In genomic region chr3L:8712913-8713312, dm6 we compare ENCODE assay signal across 4 fruit fly cellular contexts.
A peak's percentile ranks its signal among the peaks of the same experiment; 100 is the strongest.
TF ChIP-seq lines count a peak whose summit lies in the region.

No protein-coding gene starts in this region.

- no peak for TF ChIP-seq CTCF in whole organism, embryonic (GFP tag; optimal IDR thresholded peaks at IDR 0.05; lab: Kevin White, UChicago)

TF ChIP-seq in whole organism, embryonic, 481 proteins besides CTCF, POLR2A, EP300 and RAD21 (continues in another document):
- TF ChIP-seq CG10209 (GFP tag; optimal IDR thresholded peaks at IDR 0.05; lab: Kevin White, UChicago): no peak
- TF ChIP-seq CG12769 (tag; optimal IDR thresholded peaks at IDR 0.05; lab: Kevin White, UChicago): no peak
- TF ChIP-seq CG2712 (tag; optimal IDR thresholded peaks at IDR 0.05; lab: Kevin White, UChicago): peak; percentile 38
- TF ChIP-seq CG4730 (GFP tag; IDR thresholded peaks at IDR 0.05; lab: Robert Waterston, UW): no peak
- TF ChIP-seq Dref (GFP tag; IDR thresholded peaks at IDR 0.05; lab: Robert Waterston, UW): no peak
- no peak for TF ChIP-seq Fer3 (tag; optimal IDR thresholded peaks at IDR 0.05; lab: Kevin White, UChicago)
- TF ChIP-seq nerfin-1 (tag; optimal IDR thresholded peaks at IDR 0.05; lab: Kevin White, UChicago): no peak
- peak; percentile 46 for TF ChIP-seq CoRest (tag; optimal IDR thresholded peaks at IDR 0.05; lab: Kevin White, UChicago)
- TF ChIP-seq cad (GFP tag; optimal IDR thresholded peaks at IDR 0.05; lab: Kevin White, UChicago): no peak
- no peak for TF ChIP-seq dysf (GFP tag; IDR thresholded peaks at IDR 0.05; lab: Robert Waterston, UW)
- TF ChIP-seq dmrt99B (tag; optimal IDR thresholded peaks at IDR 0.05; lab: Kevin White, UChicago): peak; percentile 45
- no peak for TF ChIP-seq kay (GFP tag; optimal IDR thresholded peaks at IDR 0.05; lab: Kevin White, UChicago)
- TF ChIP-seq nmo (GFP tag; optimal IDR thresholded peaks at IDR 0.05; lab: Kevin White, UChicago): peak; percentile 44
- TF ChIP-seq croc (GFP tag; conservative IDR thresholded peaks at IDR 0.05; lab: Robert Waterston, UW): no peak
- no peak for TF ChIP-seq Dip3 (GFP tag; optimal IDR thresholded peaks at IDR 0.05; lab: Kevin White, UChicago)
- peak; percentile 23 for TF ChIP-seq Ssrp (tag; optimal IDR thresholded peaks at IDR 0.05; lab: Kevin White, UChicago)
- no peak for TF ChIP-seq Ravus (GFP tag; IDR thresholded peaks at IDR 0.05; lab: Robert Waterston, UW)
- no peak for TF ChIP-seq sim (GFP tag; IDR thresholded peaks at IDR 0.05; lab: Robert Waterston, UW)
- no peak for TF ChIP-seq dimm (GFP tag; IDR thresholded peaks at IDR 0.05; lab: Robert Waterston, UW)
- no peak for TF ChIP-seq CG7745 (tag; optimal IDR thresholded peaks at IDR 0.05; lab: Kevin White, UChicago)
- no peak for TF ChIP-seq CG34224 (GFP tag; IDR thresholded peaks at IDR 0.05; lab: Robert Waterston, UW; ENCODE audit: partially characterized antibody)
- TF ChIP-seq gsb-n (tag; optimal IDR thresholded peaks at IDR 0.05; lab: Kevin White, UChicago): no peak
- no peak for TF ChIP-seq ash1 (GFP tag; optimal IDR thresholded peaks at IDR 0.05; lab: Kevin White, UChicago)
- TF ChIP-seq CG18262 (tag; optimal IDR thresholded peaks at IDR 0.05; lab: Kevin White, UChicago): peak; percentile 29

TF ChIP-seq in whole organism, prepupa, 60 proteins besides CTCF, POLR2A, EP300 and RAD21 (continues in another document):
- TF ChIP-seq Eip93F (GFP tag; optimal IDR thresholded peaks at IDR 0.05; lab: Kevin White, UChicago): no peak
- TF ChIP-seq CG10669 (GFP tag; optimal IDR thresholded peaks at IDR 0.05; lab: Kevin White, UChicago): no peak
- no peak for TF ChIP-seq acj6 (GFP tag; optimal IDR thresholded peaks at IDR 0.05; lab: Kevin White, UChicago)
- TF ChIP-seq Eip75B (GFP tag; optimal IDR thresholded peaks at IDR 0.05; lab: Kevin White, UChicago): no peak
- TF ChIP-seq Smox (GFP tag; optimal IDR thresholded peaks at IDR 0.05; lab: Kevin White, UChicago): no peak
- TF ChIP-seq CG6808 (GFP tag; optimal IDR thresholded peaks at IDR 0.05; lab: Kevin White, UChicago): no peak
- no peak for TF ChIP-seq CG10631 (GFP tag; optimal IDR thresholded peaks at IDR 0.05; lab: Kevin White, UChicago)
- TF ChIP-seq spab (GFP tag; optimal IDR thresholded peaks at IDR 0.05; lab: Kevin White, UChicago): no peak
- no peak for TF ChIP-seq CG6854 (GFP tag; optimal IDR thresholded peaks at IDR 0.05; lab: Kevin White, UChicago)
- TF ChIP-seq dsx (GFP tag; optimal IDR thresholded peaks at IDR 0.05; lab: Kevin White, UChicago; ENCODE audit: poor library complexity, severe bottlenecking): no peak
- 0 out of 3 replicates have a peak, but pooled peaks have one; percentile 19 for TF ChIP-seq CG6163 (GFP tag; IDR thresholded peaks at IDR 0.05; lab: Robert Waterston, UW)
- no peak for TF ChIP-seq CG11762 (GFP tag; optimal IDR thresholded peaks at IDR 0.05; lab: Kevin White, UChicago; ENCODE audit: insufficient read depth)
- no peak for TF ChIP-seq CG15336 (GFP tag; IDR thresholded peaks at IDR 0.05; lab: Robert Waterston, UW)
- no peak for TF ChIP-seq fd85E (GFP tag; optimal IDR thresholded peaks at IDR 0.05; lab: Kevin White, UChicago)
- peak; percentile 6 for TF ChIP-seq Ets96B (tag; optimal IDR thresholded peaks at IDR 0.05; lab: Kevin White, UChicago)
- peak; percentile 10 for TF ChIP-seq CG8632 (GFP tag; optimal IDR thresholded peaks at IDR 0.05; lab: Kevin White, UChicago)
- TF ChIP-seq CG8119 (GFP tag; IDR thresholded peaks at IDR 0.05; lab: Robert Waterston, UW): 0 out of 3 replicates have a peak, but pooled peaks have one; percentile 31
- TF ChIP-seq achi (GFP tag; optimal IDR thresholded peaks at IDR 0.05; lab: Kevin White, UChicago): peak; percentile 13
- TF ChIP-seq vri (GFP tag; optimal IDR thresholded peaks at IDR 0.05; lab: Kevin White, UChicago): no peak
- TF ChIP-seq Hr4 (GFP tag; optimal IDR thresholded peaks at IDR 0.05; lab: Kevin White, UChicago): no peak
- no peak for TF ChIP-seq dac (GFP tag; optimal IDR thresholded peaks at IDR 0.05; lab: Kevin White, UChicago)
- TF ChIP-seq CG4318 (GFP tag; optimal IDR thresholded peaks at IDR 0.05; lab: Kevin White, UChicago): no peak
- peak; percentile 9 for TF ChIP-seq CG6792 (GFP tag; optimal IDR thresholded peaks at IDR 0.05; lab: Kevin White, UChicago)
- TF ChIP-seq CG3919 (GFP tag; optimal IDR thresholded peaks at IDR 0.05; lab: Kevin White, UChicago): no peak

TF ChIP-seq in whole organism, pupa, 21 proteins besides CTCF, POLR2A, EP300 and RAD21:
- TF ChIP-seq CG8159 (tag; optimal IDR thresholded peaks at IDR 0.05; lab: Kevin White, UChicago): peak; percentile 56
- TF ChIP-seq CG4496 (GFP tag; IDR thresholded peaks at IDR 0.05; lab: Robert Waterston, UW): no peak
- TF ChIP-seq CG9948 (tag; optimal IDR thresholded peaks at IDR 0.05; lab: Kevin White, UChicago): peak; percentile 29
- TF ChIP-seq CG15710 (tag; optimal IDR thresholded peaks at IDR 0.05; lab: Kevin White, UChicago): peak; percentile 55
- peak; percentile 28 for TF ChIP-seq CG17806 (tag; optimal IDR thresholded peaks at IDR 0.05; lab: Kevin White, UChicago)
- peak; percentile 8 for TF ChIP-seq CG34367 (tag; optimal IDR thresholded peaks at IDR 0.05; lab: Kevin White, UChicago)
- TF ChIP-seq Snoo (tag; optimal IDR thresholded peaks at IDR 0.05; lab: Kevin White, UChicago): no peak
- TF ChIP-seq CG8301 (tag; optimal IDR thresholded peaks at IDR 0.05; lab: Kevin White, UChicago): no peak
- TF ChIP-seq Pif1B (GFP tag; optimal IDR thresholded peaks at IDR 0.05; lab: Kevin White, UChicago): no peak
- TF ChIP-seq CG14655 (GFP tag; optimal IDR thresholded peaks at IDR 0.05; lab: Kevin White, UChicago): peak; percentile 11
- no peak for TF ChIP-seq Pif1A (GFP tag; optimal IDR thresholded peaks at IDR 0.05; lab: Kevin White, UChicago)

TF ChIP-seq in whole organism, wandering third instar larva, 38 proteins besides CTCF, POLR2A, EP300 and RAD21:
- TF ChIP-seq ey (GFP tag; optimal IDR thresholded peaks at IDR 0.05; lab: Kevin White, UChicago) (no peak), foxo (GFP tag; optimal IDR thresholded peaks at IDR 0.05; lab: Kevin White, UChicago) (peak in 1 of 2 experiments; percentile 24), Sp1 (GFP tag; optimal IDR thresholded peaks at IDR 0.05; lab: Kevin White, UChicago) (peak; percentile 26), woc (GFP tag; optimal IDR thresholded peaks at IDR 0.05; lab: Kevin White, UChicago) (no peak), psq (GFP tag; optimal IDR thresholded peaks at IDR 0.05; lab: Kevin White, UChicago) (peak; percentile 35), sage (GFP tag; optimal IDR thresholded peaks at IDR 0.05; lab: Kevin White, UChicago) (no peak), HLH106 (tag; optimal IDR thresholded peaks at IDR 0.05; lab: Kevin White, UChicago) (peak; percentile 9), GATAd (GFP tag; optimal IDR thresholded peaks at IDR 0.05; lab: Kevin White, UChicago) (no peak), Jra (GFP tag; optimal IDR thresholded peaks at IDR 0.05; lab: Kevin White, UChicago) (no peak), Myc (optimal IDR thresholded peaks at IDR 0.05; lab: Kevin White, UChicago) (no peak)

Comparison
In these comparisons a context has a peak if more than half of its experiments do, and no peak if none do; other contexts are left out.
1. Of the 7 proteins assayed by ChIP-seq in both whole organism, embryonic and whole organism, prepupa: peak only in whole organism, embryonic: Sox102F; only in whole organism, prepupa: none; in both: Blimp-1; in neither: 5.